Worm (Caenorhabditis elegans) whole organism, early embryonic: ENCODE results near the gene K08H2.5.

ENCODE experiments used
- F13C5.2 ChIP-seq: sonication (generic microtip); optimal IDR thresholded peaks from 2 replicates; lab custom pipeline; 2017; ENCODE audit warnings: mild to moderate bottlenecking, missing genetic modification characterization, inconsistent platforms, missing compliant biosample characterization
- ama-1 ChIP-seq: fragments of 150-350 bp; optimal IDR thresholded peaks from 2 replicates; lab custom pipeline; 2014
- ceh-13 ChIP-seq: fragments of 200-800 bp; sonication (Bioruptor generic); optimal IDR thresholded peaks from 2 replicates; lab custom pipeline; 2018; ENCODE audit warnings: mild to moderate bottlenecking, missing genetic modification characterization, missing compliant biosample characterization
- flt-1 ChIP-seq: fragments of 200-800 bp; sonication (Bioruptor generic); IDR thresholded peaks from 2 replicates; pipeline ENCODE4 v1.3.6; 2022; ENCODE audit warnings: missing genetic modification characterization, missing compliant biosample characterization
- hmbx-1 ChIP-seq: sonication (generic microtip); optimal IDR thresholded peaks from 2 replicates; lab custom pipeline; 2016; ENCODE audit warnings: mild to moderate bottlenecking, missing genetic modification characterization, missing compliant biosample characterization
- hnd-1 ChIP-seq: sonication (generic microtip); optimal IDR thresholded peaks from 2 replicates; lab custom pipeline; 2016; ENCODE audit warnings: missing genetic modification characterization, missing compliant biosample characterization
- pes-1 ChIP-seq: fragments of 200-800 bp; sonication (Bioruptor generic); IDR thresholded peaks from 2 replicates; pipeline ENCODE4 v1.3.6; 2022; ENCODE audit warnings: missing genetic modification reagents, missing genetic modification characterization, missing compliant biosample characterization
- scrt-1 ChIP-seq: fragments of 200-800 bp; sonication (Bioruptor generic); IDR thresholded peaks from 2 replicates; pipeline ENCODE4 v1.3.6; 2022; ENCODE audit warnings: missing genetic modification characterization, missing compliant biosample characterization
- sea-1 ChIP-seq: fragments of 200-800 bp; sonication (Bioruptor generic); conservative IDR thresholded peaks from 2 replicates; pipeline ENCODE4 v1.3.6; 2022; ENCODE audit warnings: missing genetic modification characterization, missing compliant biosample characterization
- tbx-11 ChIP-seq: fragments of 200-800 bp; sonication (Bioruptor generic); IDR thresholded peaks from 2 replicates; pipeline ENCODE4 v1.3.6; 2022; ENCODE audit warnings: missing genetic modification characterization, missing compliant biosample characterization
- tbx-37 ChIP-seq: fragments of 200-800 bp; sonication (Bioruptor generic); conservative IDR thresholded peaks from 2 replicates; pipeline ENCODE4 v1.3.6; 2022; ENCODE audit warnings: missing genetic modification reagents, missing genetic modification characterization, missing compliant biosample characterization
- tra-4 ChIP-seq: sonication (generic microtip); optimal IDR thresholded peaks from 2 replicates; lab custom pipeline; 2017; ENCODE audit warnings: missing genetic modification characterization, missing compliant biosample characterization

- no peak for TF ChIP-seq flt-1 (GFP tag; lab: Robert Waterston, UW)
- TF ChIP-seq sea-1 (GFP tag; lab: Robert Waterston, UW), result no peak
- TF ChIP-seq scrt-1 (GFP tag; lab: Robert Waterston, UW), result no peak
- TF ChIP-seq pes-1 (GFP tag; lab: Robert Waterston, UW), result no peak
- TF ChIP-seq ama-1 (lab: Kevin White, UChicago), result no peak
- TF ChIP-seq hmbx-1 (tag; lab: Kevin White, UChicago), result no peak
- no peak for TF ChIP-seq F13C5.2 (tag; lab: Kevin White, UChicago)
- no peak for TF ChIP-seq tbx-11 (GFP tag; lab: Robert Waterston, UW)
- no peak for TF ChIP-seq hnd-1 (tag; lab: Kevin White, UChicago)
- no peak for TF ChIP-seq tbx-37 (GFP tag; lab: Robert Waterston, UW)
- TF ChIP-seq ceh-13 (GFP tag; lab: Kevin White, UChicago), result no peak
- no peak for TF ChIP-seq tra-4 (tag; lab: Kevin White, UChicago)
Measured at ce11 chrX:13247614-13248013, 5.5 kb upstream of the K08H2.5 start.
